Worm (Caenorhabditis elegans) whole organism, L1 larva: ENCODE data around the gene M04B2.7.

Experiments used
- C34B4.2 ChIP-seq: sonication (generic microtip); optimal IDR thresholded peaks from 2 replicates; lab custom pipeline; 2017; ENCODE audit warnings: mild to moderate bottlenecking, missing genetic modification characterization, missing compliant biosample characterization
- aha-1 ChIP-seq: fragments of 150-350 bp; optimal IDR thresholded peaks from 2 replicates; lab custom pipeline; 2014; ENCODE audit warnings: missing biosample characterization, missing genetic modification characterization
- alr-1 ChIP-seq: fragments of 200-800 bp; sonication (Bioruptor generic); optimal IDR thresholded peaks from 2 replicates; lab custom pipeline; 2018; ENCODE audit warnings: borderline replicate concordance, mild to moderate bottlenecking, missing genetic modification characterization, missing compliant biosample characterization
- aly-2 ChIP-seq: fragments of 150-350 bp; optimal IDR thresholded peaks from 2 replicates; lab custom pipeline; 2014; ENCODE audit warnings: missing biosample characterization, missing genetic modification characterization
- ama-1 ChIP-seq: fragments of 150-350 bp; optimal IDR thresholded peaks from 2 replicates; lab custom pipeline; 2014
- ceh-63 ChIP-seq: fragments of 200-800 bp; sonication (Bioruptor generic); optimal IDR thresholded peaks from 2 replicates; lab custom pipeline; 2018; ENCODE audit warnings: mild to moderate bottlenecking, missing genetic modification characterization, missing compliant biosample characterization
- ceh-90 ChIP-seq: sonication (generic microtip); optimal IDR thresholded peaks from 2 replicates; lab custom pipeline; 2016; ENCODE audit warnings: missing genetic modification characterization, missing compliant biosample characterization
- ces-1 ChIP-seq: fragments of 150-350 bp; optimal IDR thresholded peaks from 2 replicates; lab custom pipeline; 2014; ENCODE audit warnings: missing biosample characterization, missing genetic modification reagents, missing genetic modification characterization
- dpl-1 ChIP-seq, 3 experiments: fragments of 150-350 bp in 2 of 3; sonication (generic microtip) in 1 of 3; optimal IDR thresholded peaks; 2 replicates each; lab custom pipeline; 2014 to 2017; ENCODE audit warnings: missing biosample characterization in 3 of 3, missing genetic modification characterization in 3 of 3, missing genetic modification reagents in 3 of 3
- dsc-1 ChIP-seq: sonication (generic microtip); optimal IDR thresholded peaks from 2 replicates; lab custom pipeline; 2016; ENCODE audit warnings: mild to moderate bottlenecking, missing genetic modification characterization, missing compliant biosample characterization
- efl-1 ChIP-seq, 4 experiments: fragments of 150-350 bp; optimal IDR thresholded peaks in 3 of 4; peaks in 1 of 4; 1 replicate in 1 of 4; 2 replicates in 3 of 4; lab custom pipeline; 2014; ENCODE audit warnings: missing biosample characterization in 2 of 4, missing genetic modification characterization in 2 of 4, missing genetic modification reagents in 2 of 4
- egl-13 ChIP-seq: sonication (generic microtip); optimal IDR thresholded peaks from 2 replicates; lab custom pipeline; 2016; ENCODE audit warnings: missing genotype, missing genetic modification reagents, missing genetic modification characterization, missing compliant biosample characterization
- elt-2 ChIP-seq: sonication (generic microtip); optimal IDR thresholded peaks from 2 replicates; lab custom pipeline; 2016; ENCODE audit warnings: missing genetic modification characterization, mild to moderate bottlenecking, inconsistent platforms, missing compliant biosample characterization, missing genetic modification reagents
- elt-3 ChIP-seq, 6 experiments: fragments of 150-350 bp in 1 of 6; sonication (generic microtip); optimal IDR thresholded peaks; 2 replicates each; lab custom pipeline; 2017 to 2018; ENCODE audit warnings: missing biosample characterization in 6 of 6, missing genetic modification characterization in 6 of 6, inconsistent platforms in 1 of 6
- fkh-10 ChIP-seq: sonication (generic microtip); optimal IDR thresholded peaks from 2 replicates; lab custom pipeline; 2017; ENCODE audit warnings: missing biosample characterization, missing genetic modification reagents, missing genetic modification characterization
- fkh-4 ChIP-seq: sonication (generic microtip); optimal IDR thresholded peaks from 2 replicates; lab custom pipeline; 2016; ENCODE audit warnings: missing compliant biosample characterization, missing genetic modification characterization, borderline replicate concordance
- fos-1 ChIP-seq: fragments of 150-350 bp; optimal IDR thresholded peaks from 2 replicates; lab custom pipeline; 2014; ENCODE audit warnings: missing biosample characterization, missing genetic modification characterization
- hlh-4 ChIP-seq: sonication (generic microtip); optimal IDR thresholded peaks from 2 replicates; lab custom pipeline; 2016; ENCODE audit warnings: mild to moderate bottlenecking, missing genetic modification characterization, missing compliant biosample characterization
- isw-1 ChIP-seq: fragments of 200-800 bp; sonication (Bioruptor generic); IDR thresholded peaks from 2 replicates; pipeline ENCODE4 v1.3.6; 2022; ENCODE audit warnings: missing genetic modification characterization, missing compliant biosample characterization
- lin-13 ChIP-seq: fragments of 150-350 bp; optimal IDR thresholded peaks from 2 replicates; lab custom pipeline; 2014; ENCODE audit warnings: missing biosample characterization, missing genetic modification reagents, missing genetic modification characterization
- lin-14 ChIP-seq: fragments of 200-800 bp; sonication (Bioruptor generic); optimal IDR thresholded peaks from 2 replicates; lab custom pipeline; 2018; ENCODE audit warnings: mild to moderate bottlenecking, missing genetic modification characterization, moderate library complexity, missing compliant biosample characterization
- lin-35 ChIP-seq, 2 experiments: fragments of 150-350 bp; optimal IDR thresholded peaks; 2 replicates each; lab custom pipeline; 2014; ENCODE audit warnings: missing biosample characterization in 2 of 2, missing genetic modification characterization in 2 of 2, missing genetic modification reagents in 2 of 2
- mab-9 ChIP-seq: fragments of 200-800 bp; sonication (Bioruptor generic); IDR thresholded peaks from 2 replicates; pipeline ENCODE4 v1.3.6; 2022; ENCODE audit warnings: missing genetic modification reagents, missing genetic modification characterization, missing compliant biosample characterization
- mep-1 ChIP-seq: fragments of 150-350 bp; optimal IDR thresholded peaks from 2 replicates; lab custom pipeline; 2014; ENCODE audit warnings: missing biosample characterization, missing genetic modification characterization
- nhr-11 ChIP-seq: fragments of 150-350 bp; optimal IDR thresholded peaks from 2 replicates; lab custom pipeline; 2014; ENCODE audit warnings: missing biosample characterization, missing genetic modification characterization
- nhr-12 ChIP-seq: sonication (generic microtip); optimal IDR thresholded peaks from 2 replicates; lab custom pipeline; 2017; ENCODE audit warnings: missing biosample characterization, missing genetic modification characterization
- nhr-19 ChIP-seq: fragments of 200-800 bp; sonication (Bioruptor generic); conservative IDR thresholded peaks from 2 replicates; pipeline ENCODE4 v1.3.6; 2022; ENCODE audit warnings: missing genetic modification characterization, missing compliant biosample characterization
- nhr-77 ChIP-seq: fragments of 150-350 bp; optimal IDR thresholded peaks from 2 replicates; lab custom pipeline; 2014; ENCODE audit warnings: missing biosample characterization, missing genetic modification characterization
- nhr-84 ChIP-seq: sonication (generic microtip); optimal IDR thresholded peaks from 2 replicates; lab custom pipeline; 2017; ENCODE audit warnings: missing biosample characterization, missing genetic modification characterization
- nhr-85 ChIP-seq: sonication (generic microtip); peaks from one replicate; lab custom pipeline; 2016; ENCODE audit warnings: missing genetic modification characterization, inconsistent platforms, missing compliant biosample characterization
- nhr-90 ChIP-seq: sonication (generic microtip); optimal IDR thresholded peaks from 2 replicates; lab custom pipeline; 2016; ENCODE audit warnings: mild to moderate bottlenecking, missing genetic modification characterization, missing compliant biosample characterization; ENCODE audit not compliant: poor library complexity
- rnt-1 ChIP-seq: sonication (generic microtip); optimal IDR thresholded peaks from 2 replicates; lab custom pipeline; 2016; ENCODE audit warnings: mild to moderate bottlenecking, missing genetic modification characterization, moderate library complexity, missing compliant biosample characterization
- skn-1 ChIP-seq: fragments of 150-350 bp; optimal IDR thresholded peaks from 2 replicates; lab custom pipeline; 2014; ENCODE audit warnings: missing biosample characterization, missing genetic modification characterization
- snpc-4 ChIP-seq: fragments of 150-350 bp; optimal IDR thresholded peaks from 2 replicates; lab custom pipeline; 2014; ENCODE audit warnings: missing biosample characterization, missing genetic modification characterization
- sox-4 ChIP-seq: sonication (generic microtip); optimal IDR thresholded peaks from 2 replicates; lab custom pipeline; 2016; ENCODE audit warnings: missing genetic modification characterization, missing compliant biosample characterization
- sptf-1 ChIP-seq: fragments of 150-350 bp; optimal IDR thresholded peaks from 2 replicates; lab custom pipeline; 2014; ENCODE audit warnings: missing biosample characterization, missing genetic modification characterization
- swsn-7 ChIP-seq: sonication (generic microtip); optimal IDR thresholded peaks from 2 replicates; lab custom pipeline; 2016; ENCODE audit warnings: missing genetic modification characterization, missing compliant biosample characterization
- tlp-1 ChIP-seq: fragments of 150-350 bp; optimal IDR thresholded peaks from 2 replicates; lab custom pipeline; 2014; ENCODE audit warnings: missing biosample characterization, missing genetic modification characterization
- unc-30 ChIP-seq: sonication (generic microtip); optimal IDR thresholded peaks from 2 replicates; lab custom pipeline; 2017; ENCODE audit warnings: missing biosample characterization, missing genetic modification characterization
- unc-62 ChIP-seq: fragments of 150-350 bp; optimal IDR thresholded peaks from 2 replicates; lab custom pipeline; 2014; ENCODE audit warnings: missing biosample characterization, missing genetic modification reagents, missing genetic modification characterization
- unc-98 ChIP-seq: fragments of 200-800 bp; sonication (Bioruptor generic); IDR thresholded peaks from 2 replicates; pipeline ENCODE4 v1.3.6; 2022; ENCODE audit warnings: missing genetic modification characterization, missing compliant biosample characterization
- xbp-1 ChIP-seq: sonication (generic microtip); optimal IDR thresholded peaks from 2 replicates; lab custom pipeline; 2016; ENCODE audit warnings: missing genetic modification characterization, missing compliant biosample characterization
- zag-1 ChIP-seq: fragments of 150-350 bp; optimal IDR thresholded peaks from 2 replicates; lab custom pipeline; 2014; ENCODE audit warnings: missing biosample characterization, missing genetic modification characterization

Gene M04B2.7

DNA sequence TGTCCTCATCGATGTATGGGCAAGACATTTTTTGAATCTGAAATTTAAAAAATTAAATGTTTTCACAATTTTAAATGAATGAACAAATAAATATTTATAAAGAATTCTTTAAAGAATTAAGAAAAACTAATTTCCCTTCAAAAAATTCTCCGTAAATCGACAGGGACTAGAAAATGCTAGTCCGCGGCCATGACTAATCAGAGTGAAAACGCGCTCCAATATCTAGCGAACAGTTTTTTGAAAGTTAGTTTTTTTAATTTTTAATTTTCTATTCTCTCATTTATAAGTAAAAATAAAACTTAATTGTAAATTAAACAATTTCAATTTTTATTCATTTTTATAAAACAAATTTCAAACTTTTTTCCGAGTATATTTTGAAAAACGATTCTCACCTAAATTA, 44.2 kb upstream of the M04B2.7 start (continued):
- TF ChIP-seq nhr-19 (GFP tag; lab: Robert Waterston, UW): no peak; the same call in 1 of the 2 replicates
- TF ChIP-seq lin-13 (GFP tag; lab: Kevin White, UChicago): no peak
- no peak for TF ChIP-seq ceh-63
- TF ChIP-seq elt-2 (tag; lab: Kevin White, UChicago): no peak
- no peak for TF ChIP-seq nhr-84 (tag; lab: Kevin White, UChicago)
- no peak for TF ChIP-seq aly-2
- peak in 1 of 6 experiments; percentile 48 for TF ChIP-seq elt-3 (tag; optimal IDR thresholded peaks at IDR 0.05; lab: Kevin White, UChicago)
- no peak for TF ChIP-seq C34B4.2 (tag; lab: Kevin White, UChicago)
- peak; percentile 28 to 60 for TF ChIP-seq lin-35 (GFP tag; optimal IDR thresholded peaks at IDR 0.05; lab: Kevin White, UChicago)
- TF ChIP-seq nhr-85: no peak
- no peak for TF ChIP-seq ama-1 (lab: Kevin White, UChicago)
- TF ChIP-seq unc-30: no peak
- TF ChIP-seq fos-1 (tag; lab: Kevin White, UChicago): no peak
- TF ChIP-seq alr-1: no peak
- TF ChIP-seq sox-4 (tag; lab: Kevin White, UChicago): peak; percentile 24
- TF ChIP-seq dpl-1 (GFP tag; optimal IDR thresholded peaks at IDR 0.05; lab: Kevin White, UChicago): peak in 2 of 3 experiments; percentile 39 to 55
- no peak for TF ChIP-seq zag-1 (tag; lab: Kevin White, UChicago)
- TF ChIP-seq snpc-4: peak; percentile 20
- peak; percentile 31; the same call in 1 of the 2 replicates for TF ChIP-seq isw-1 (GFP tag; lab: Robert Waterston, UW)
- no peak for TF ChIP-seq ces-1 (GFP tag; lab: Kevin White, UChicago)
- TF ChIP-seq mep-1 (tag; lab: Kevin White, UChicago): peak; percentile 70
- peak; percentile 71 for TF ChIP-seq skn-1 (tag; lab: Kevin White, UChicago)
- TF ChIP-seq rnt-1 (tag; lab: Kevin White, UChicago): peak; percentile 91
- peak; percentile 59 for TF ChIP-seq egl-13 (tag; lab: Kevin White, UChicago)
- TF ChIP-seq sptf-1 (tag; lab: Kevin White, UChicago): no peak
- TF ChIP-seq nhr-77 (tag; lab: Kevin White, UChicago): no peak
- no peak for TF ChIP-seq aha-1 (tag; lab: Kevin White, UChicago)
- peak; percentile 37 for TF ChIP-seq fkh-4
- peak; percentile 10 for TF ChIP-seq dsc-1 (tag; lab: Kevin White, UChicago)
- TF ChIP-seq mab-9 (GFP tag; lab: Robert Waterston, UW): no peak
- no peak for TF ChIP-seq nhr-12 (tag; lab: Kevin White, UChicago)
- TF ChIP-seq unc-98: no peak; the same call in 1 of the 2 replicates
- TF ChIP-seq, all 84 proteins: peak for 36

ce11 chrIV:11592165-11592564, 43.6 kb upstream of the M04B2.7 start, which contains the start of gene spe-36:
spe-36 (minus strand) TSS chrIV:11592265.
- TF ChIP-seq nhr-11 (tag; lab: Kevin White, UChicago) (no peak), nhr-90 (tag; lab: Kevin White, UChicago) (no peak), rnt-1 (tag; lab: Kevin White, UChicago) (no peak), nhr-77 (tag; lab: Kevin White, UChicago) (no peak), alr-1 (no peak), elt-3 (tag; optimal IDR thresholded peaks at IDR 0.05; lab: Kevin White, UChicago) (no peak), hlh-4 (no peak), nhr-84 (tag; lab: Kevin White, UChicago) (no peak), lin-14 (GFP tag; lab: Kevin White, UChicago) (no peak), fkh-10 (GFP tag; lab: Kevin White, UChicago) (no peak), fkh-4 (no peak), xbp-1 (no peak), tlp-1 (tag; lab: Kevin White, UChicago) (no peak), unc-62 (no peak), lin-13 (GFP tag; lab: Kevin White, UChicago) (no peak), swsn-7 (tag; lab: Kevin White, UChicago) (no peak), ceh-90 (no peak), efl-1 (optimal IDR thresholded peaks at IDR 0.05; lab: Kevin White, UChicago) (no peak), efl-1 (GFP tag; optimal IDR thresholded peaks at IDR 0.05 in 1 of 2; lab: Kevin White, UChicago) (no peak), mep-1 (tag; lab: Kevin White, UChicago) (no peak), dpl-1 (GFP tag; optimal IDR thresholded peaks at IDR 0.05; lab: Kevin White, UChicago) (no peak)
